Worm (Caenorhabditis elegans) whole organism, L1 larva: ENCODE results near the gene C37C3.1.

Experiments used
- nhr-76 ChIP-seq: sonication (generic microtip); optimal IDR thresholded peaks from 2 replicates; lab custom pipeline; 2017; ENCODE audit warnings: missing biosample characterization, missing genetic modification characterization
- sptf-1 ChIP-seq: fragments of 150-350 bp; optimal IDR thresholded peaks from 2 replicates; lab custom pipeline; 2014; ENCODE audit warnings: missing biosample characterization, missing genetic modification characterization

The C37C3.1 gene

ce11 chrV:7908431-7908830 is 50.7 kb downstream of the C37C3.1 start:
- TF ChIP-seq nhr-76 (tag; lab: Kevin White, UChicago) (no peak), sptf-1 (tag; lab: Kevin White, UChicago) (no peak)
